Worm (Caenorhabditis elegans): ENCODE results near the gene clec-176.

Gene clec-176

ce11 chrIV:5005154-5005553 is 21.3 kb downstream of the clec-176 start:
- TF ChIP-seq Y105C5A.15 (GFP tag; IDR thresholded peaks at IDR 0.05) (no peak), unc-62 (GFP tag; optimal IDR thresholded peaks at IDR 0.05 in 1 of 2) (peak in 1 of 2 experiments; percentile 90), unc-62 (tag; optimal IDR thresholded peaks at IDR 0.05) (no peak), hlh-30 (tag; optimal IDR thresholded peaks at IDR 0.05; ENCODE audit: insufficient read depth) (no peak), zip-2 (tag; optimal IDR thresholded peaks at IDR 0.05) (no peak), nhr-111 (GFP tag; optimal IDR thresholded peaks at IDR 0.05) (no peak)

ce11 chrIV:5008378-5008777 is 24.5 kb downstream of the clec-176 start, which contains the start of gene srm-2:
Gene srm-2, plus strand, starts transcription at chrIV:5008678.
- TF ChIP-seq nhr-48 (tag; optimal IDR thresholded peaks at IDR 0.05) (no peak), tra-1 (GFP tag; IDR thresholded peaks at IDR 0.05) (no peak), nhr-10 (tag; optimal IDR thresholded peaks at IDR 0.05) (no peak), lin-39 (tag; optimal IDR thresholded peaks at IDR 0.05) (no peak), mxl-2 (GFP tag; conservative IDR thresholded peaks at IDR 0.05) (no peak), mxl-3 (GFP tag; optimal IDR thresholded peaks at IDR 0.05) (no peak), D1046.2 (GFP tag; IDR thresholded peaks at IDR 0.05) (no peak), mep-1 (tag; optimal IDR thresholded peaks at IDR 0.05) (no peak), egl-27 (tag; optimal IDR thresholded peaks at IDR 0.05) (no peak), Y105C5A.15 (GFP tag; IDR thresholded peaks at IDR 0.05) (no peak), set-16 (GFP tag; IDR thresholded peaks at IDR 0.05) (no peak), F44E2.7 (GFP tag; IDR thresholded peaks at IDR 0.05) (no peak), madf-5 (GFP tag; IDR thresholded peaks at IDR 0.05) (no peak)

ce11 chrIV:5011025-5011424 is 27.2 kb downstream of the clec-176 start:
- peak; percentile 74 for TF ChIP-seq snpc-1.2 (GFP tag; IDR thresholded peaks at IDR 0.05)

- TF ChIP-seq Y75B8A.6 (GFP tag; IDR thresholded peaks at IDR 0.05): no peak
- TF ChIP-seq aly-2 (tag; optimal IDR thresholded peaks at IDR 0.05): no peak
- no peak for TF ChIP-seq daf-16 (GFP tag; optimal IDR thresholded peaks at IDR 0.05)
- no peak for TF ChIP-seq daf-16 (tag; optimal IDR thresholded peaks at IDR 0.05)
- TF ChIP-seq egl-27 (tag; optimal IDR thresholded peaks at IDR 0.05): no peak
- TF ChIP-seq nhr-48 (tag; optimal IDR thresholded peaks at IDR 0.05): no peak
- TF ChIP-seq F37D6.2 (tag; optimal IDR thresholded peaks at IDR 0.05): no peak
- no peak for TF ChIP-seq ztf-11 (tag; optimal IDR thresholded peaks at IDR 0.05)
- TF ChIP-seq mdt-29 (GFP tag; IDR thresholded peaks at IDR 0.05): no peak
- TF ChIP-seq nhr-25 (tag; optimal IDR thresholded peaks at IDR 0.05; ENCODE audit: borderline replicate concordance, insufficient read depth): no peak
- TF ChIP-seq daf-8 (GFP tag; IDR thresholded peaks at IDR 0.05): no peak
- TF ChIP-seq nhr-77 (tag; optimal IDR thresholded peaks at IDR 0.05): no peak
- no peak for TF ChIP-seq T20F7.1 (GFP tag; optimal IDR thresholded peaks at IDR 0.05)
- TF ChIP-seq attf-4 (tag; optimal IDR thresholded peaks at IDR 0.05): no peak
- TF ChIP-seq hlh-11 (tag; optimal IDR thresholded peaks at IDR 0.05): no peak
These were observed 28.4 kb downstream of the clec-176 start, which contains the start of gene srm-1 for ce11 chrIV:5012241-5012640. Gene srm-1, plus strand, starts transcription at chrIV:5012541.

- peak; percentile 83 for TF ChIP-seq set-16 (GFP tag; IDR thresholded peaks at IDR 0.05)
These were observed 32.6 kb downstream of the clec-176 start, which contains the start of gene ssq-4 for ce11 chrIV:5016461-5016860. Gene ssq-4, plus strand, starts transcription at chrIV:5016479.

ce11 chrIV:5017075-5017474 is 33.2 kb downstream of the clec-176 start, which contains the start of gene T28H11.7:
Gene T28H11.7, minus strand, starts transcription at chrIV:5017175.
- TF ChIP-seq set-16 (GFP tag; IDR thresholded peaks at IDR 0.05): peak; percentile 82

All from whole organism, L4 larva.